Worm (Caenorhabditis elegans): ENCODE data around the gene F09G8.10.

The F09G8.10 gene

DNA sequence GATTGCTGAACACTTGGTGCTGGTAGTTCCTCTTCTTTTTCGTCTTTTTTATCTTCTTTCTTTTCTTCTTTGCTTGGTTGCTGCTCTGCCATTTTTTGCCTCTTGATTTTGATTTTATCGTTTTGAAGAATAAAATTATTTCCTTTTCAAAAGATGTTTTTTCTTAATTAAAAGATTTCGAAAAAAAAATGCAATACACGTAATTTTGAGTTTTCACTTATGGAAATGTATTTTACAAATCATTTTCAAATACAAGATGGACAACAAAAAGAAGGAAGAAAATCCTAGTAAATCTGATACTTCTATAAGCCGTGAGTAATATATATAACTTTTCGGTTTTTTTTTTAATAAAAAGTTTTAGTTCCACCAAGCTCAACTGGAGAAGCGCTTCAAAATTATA, 22.6 kb downstream of the F09G8.10 start, which contains the start of the genes C02F5.10 and C02F5.2:
C02F5.10 (minus strand) TSS at position 101 of the 400 bp plus-strand sequence.
C02F5.2 (plus strand) TSS at position 239 of the 400 bp plus-strand sequence.
- TF ChIP-seq lsy-2 (tag; optimal IDR thresholded peaks at IDR 0.05) = no peak
- TF ChIP-seq nhr-23 (tag; optimal IDR thresholded peaks at IDR 0.05) = no peak
- TF ChIP-seq gmeb-1 (tag; optimal IDR thresholded peaks at IDR 0.05) = no peak
- TF ChIP-seq F13H6.1 (tag; optimal IDR thresholded peaks at IDR 0.05) = no peak
- no peak for TF ChIP-seq nhr-77 (tag; optimal IDR thresholded peaks at IDR 0.05)
- no peak for TF ChIP-seq C34F6.9 (tag; optimal IDR thresholded peaks at IDR 0.05)
- no peak for TF ChIP-seq nhr-21 (tag; optimal IDR thresholded peaks at IDR 0.05)
- no peak for TF ChIP-seq ZK546.5 (tag; optimal IDR thresholded peaks at IDR 0.05)
- no peak for TF ChIP-seq nhr-129 (tag; optimal IDR thresholded peaks at IDR 0.05)
- TF ChIP-seq ceh-16 (tag; optimal IDR thresholded peaks at IDR 0.05) = no peak
- no peak for TF ChIP-seq sma-9 (GFP tag; optimal IDR thresholded peaks at IDR 0.05)
- TF ChIP-seq sma-9 (tag; optimal IDR thresholded peaks at IDR 0.05) = no peak
- TF ChIP-seq ztf-1 (GFP tag; conservative IDR thresholded peaks at IDR 0.05) = no peak
- no peak for TF ChIP-seq nhr-10 (tag; optimal IDR thresholded peaks at IDR 0.05)
- TF ChIP-seq blmp-1 (tag; optimal IDR thresholded peaks at IDR 0.05; ENCODE audit: insufficient read depth) = no peak
- no peak for TF ChIP-seq unc-55 (GFP tag; optimal IDR thresholded peaks at IDR 0.05)
- TF ChIP-seq nhr-6 (tag; optimal IDR thresholded peaks at IDR 0.05) = no peak
- no peak for TF ChIP-seq R02D3.7 (tag; optimal IDR thresholded peaks at IDR 0.05)
- TF ChIP-seq ztf-4 (tag; optimal IDR thresholded peaks at IDR 0.05) = no peak

DNA sequence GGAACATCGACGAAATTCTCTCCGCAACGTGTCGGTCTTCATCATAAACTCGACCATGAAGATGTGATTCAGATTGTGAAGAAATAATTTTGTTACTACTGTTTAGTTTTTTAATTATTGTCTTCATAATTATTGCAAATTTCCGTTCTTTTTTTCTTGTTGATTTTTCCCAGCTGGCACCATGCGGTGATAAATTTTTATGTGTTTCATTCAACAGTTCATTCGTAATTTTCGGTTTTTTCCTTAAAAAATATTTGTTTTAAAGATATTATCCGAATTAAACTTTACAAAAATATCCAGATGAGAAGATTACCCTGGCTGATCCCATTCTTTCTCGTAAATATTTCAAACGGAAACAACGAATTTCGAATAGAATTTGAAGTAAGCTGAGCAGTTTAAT, 24.9 kb downstream of the F09G8.10 start, which contains the start of gene C02F5.13:
C02F5.13 (plus strand) TSS at position 301 of the 400 bp plus-strand sequence.
- no peak for TF ChIP-seq sma-9 (GFP tag; optimal IDR thresholded peaks at IDR 0.05)
- no peak for TF ChIP-seq sma-9 (tag; optimal IDR thresholded peaks at IDR 0.05)
- no peak for TF ChIP-seq ama-1 (optimal IDR thresholded peaks at IDR 0.05)
- no peak for TF ChIP-seq unc-62 (GFP tag; optimal IDR thresholded peaks at IDR 0.05)
- no peak for TF ChIP-seq skn-1 (tag; optimal IDR thresholded peaks at IDR 0.05)
- TF ChIP-seq Y55F3AM.14 (GFP tag; optimal IDR thresholded peaks at IDR 0.05) = no peak
- TF ChIP-seq crh-2 (tag; optimal IDR thresholded peaks at IDR 0.05) = no peak
- TF ChIP-seq lin-11 (tag; optimal IDR thresholded peaks at IDR 0.05) = no peak
- no peak for TF ChIP-seq nhr-237 (tag; optimal IDR thresholded peaks at IDR 0.05)
- no peak for TF ChIP-seq nhr-10 (tag; optimal IDR thresholded peaks at IDR 0.05)
- TF ChIP-seq snpc-4 (tag; optimal IDR thresholded peaks at IDR 0.05) = no peak
- no peak for TF ChIP-seq lin-39 (tag; optimal IDR thresholded peaks at IDR 0.05)
- TF ChIP-seq nhr-12 (tag; optimal IDR thresholded peaks at IDR 0.05) = no peak
- no peak for TF ChIP-seq nhr-6 (tag; optimal IDR thresholded peaks at IDR 0.05)

DNA sequence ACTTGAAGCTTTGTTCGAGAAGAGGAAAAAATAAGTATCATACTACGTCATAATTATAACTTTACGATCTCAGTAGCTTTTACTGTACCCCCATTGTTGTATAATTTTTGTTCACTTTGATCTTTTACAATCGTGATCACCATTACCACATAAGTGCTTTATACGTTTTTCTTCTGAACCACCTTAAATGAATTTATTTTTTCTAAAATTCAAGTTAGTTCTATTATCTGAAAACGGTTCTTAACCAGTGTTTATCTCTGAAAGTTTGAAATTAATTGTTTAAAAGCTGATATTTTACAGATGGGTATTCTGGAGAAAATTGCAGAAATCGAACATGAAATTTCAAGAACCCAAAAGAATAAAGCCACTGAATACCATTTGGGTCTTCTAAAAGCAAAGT, 26.4 kb downstream of the F09G8.10 start, which contains the start of gene C02F5.3:
C02F5.3 (plus strand) TSS at position 301 of the 400 bp plus-strand sequence.
- no peak for TF ChIP-seq ztf-1 (GFP tag; conservative IDR thresholded peaks at IDR 0.05)
- no peak for TF ChIP-seq aly-2 (tag; optimal IDR thresholded peaks at IDR 0.05)
- TF ChIP-seq skn-1 (tag; optimal IDR thresholded peaks at IDR 0.05) = no peak
- TF ChIP-seq lin-13 (GFP tag; optimal IDR thresholded peaks at IDR 0.05) = no peak
- TF ChIP-seq nhr-237 (tag; optimal IDR thresholded peaks at IDR 0.05) = no peak

DNA sequence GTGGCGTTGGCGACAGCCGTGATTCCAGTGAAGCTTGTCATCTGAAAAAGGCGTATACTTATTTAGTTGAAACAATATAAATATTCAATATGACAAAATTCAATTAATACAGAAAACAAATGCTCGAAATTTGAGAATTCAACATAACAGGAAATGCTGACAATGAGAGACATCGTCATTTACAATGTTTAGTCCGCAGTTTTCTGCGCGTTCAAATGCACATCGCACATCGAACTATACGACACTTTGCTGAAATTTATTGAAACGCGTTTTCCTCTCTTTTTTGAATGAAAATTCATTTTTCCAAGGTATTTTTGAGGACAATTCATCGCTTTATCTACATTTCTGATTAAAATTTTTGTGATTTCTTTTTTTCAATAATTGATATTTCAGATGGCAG, 27.9 kb downstream of the F09G8.10 start, which contains the start of the genes pbs-6 and cids-1:
pbs-6 (minus strand) TSS at position 41 of the 400 bp plus-strand sequence.
cids-1 (plus strand) TSS at position 394 of the 400 bp plus-strand sequence.
- TF ChIP-seq lin-13 (GFP tag; optimal IDR thresholded peaks at IDR 0.05) (no peak), R02D3.7 (tag; optimal IDR thresholded peaks at IDR 0.05) (no peak), lsy-2 (tag; optimal IDR thresholded peaks at IDR 0.05) (peak in 1 of 2 experiments; percentile 51), C34F6.9 (tag; optimal IDR thresholded peaks at IDR 0.05) (peak; percentile 16), unc-55 (GFP tag; optimal IDR thresholded peaks at IDR 0.05) (peak; percentile 47), lin-11 (tag; optimal IDR thresholded peaks at IDR 0.05) (no peak), nhr-129 (tag; optimal IDR thresholded peaks at IDR 0.05) (peak; percentile 21)

DNA sequence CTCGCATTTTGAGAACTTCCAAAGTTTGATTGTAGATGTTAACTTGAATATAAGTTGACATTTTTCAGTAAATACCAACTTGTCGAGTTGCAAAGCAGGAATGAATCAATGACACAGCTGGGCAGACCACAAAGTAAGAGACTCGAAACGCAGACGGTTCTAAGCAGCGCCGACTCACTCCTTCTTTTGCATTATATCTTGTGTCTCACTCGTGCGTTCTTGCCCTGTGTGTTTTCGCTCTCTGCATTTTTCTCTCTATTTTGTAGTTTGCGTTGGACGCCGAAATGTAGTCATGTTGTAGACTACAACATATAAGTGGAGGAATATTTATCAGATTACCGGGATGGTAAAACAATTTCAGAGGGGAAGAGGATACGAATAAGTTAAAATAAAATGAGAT, 29.2 kb downstream of the F09G8.10 start, which contains the start of gene C02F5.12:
C02F5.12 (minus strand) TSS at position 221 of the 400 bp plus-strand sequence.
- TF ChIP-seq F13H6.1 (tag; optimal IDR thresholded peaks at IDR 0.05) (peak; percentile 20), nhr-129 (tag; optimal IDR thresholded peaks at IDR 0.05) (peak; percentile 51), blmp-1 (tag; optimal IDR thresholded peaks at IDR 0.05; ENCODE audit: insufficient read depth) (no peak), lin-13 (GFP tag; optimal IDR thresholded peaks at IDR 0.05) (peak; percentile 8), lsy-2 (tag; optimal IDR thresholded peaks at IDR 0.05) (peak in 1 of 2 experiments; percentile 44), C34F6.9 (tag; optimal IDR thresholded peaks at IDR 0.05) (peak; percentile 43), crh-2 (tag; optimal IDR thresholded peaks at IDR 0.05) (peak; percentile 10), fos-1 (tag; optimal IDR thresholded peaks at IDR 0.05) (peak; percentile 38), sma-9 (GFP tag; optimal IDR thresholded peaks at IDR 0.05) (peak; percentile 7), sma-9 (tag; optimal IDR thresholded peaks at IDR 0.05) (no peak), sma-3 (GFP tag; optimal IDR thresholded peaks at IDR 0.05) (peak; percentile 0), ztf-1 (GFP tag; conservative IDR thresholded peaks at IDR 0.05) (no peak)
